Worm (Caenorhabditis elegans) whole organism, young adult: ENCODE data around the gene grp-1.

Experiments used
- efl-1 ChIP-seq: fragments of 150-350 bp; optimal IDR thresholded peaks from 2 replicates; lab custom pipeline; 2014; ENCODE audit warnings: missing biosample characterization, missing genetic modification reagents, missing genetic modification characterization
- lin-26 ChIP-seq: fragments of 200-800 bp; sonication (Bioruptor generic); IDR thresholded peaks from 2 replicates; pipeline ENCODE4 v1.3.6; 2022; ENCODE audit warnings: missing genetic modification reagents, missing genetic modification characterization, missing compliant biosample characterization
- unc-130 ChIP-seq: sonication (generic microtip); optimal IDR thresholded peaks from 2 replicates; lab custom pipeline; 2016; ENCODE audit warnings: missing genetic modification reagents, missing genetic modification characterization, missing compliant biosample characterization

DNA sequence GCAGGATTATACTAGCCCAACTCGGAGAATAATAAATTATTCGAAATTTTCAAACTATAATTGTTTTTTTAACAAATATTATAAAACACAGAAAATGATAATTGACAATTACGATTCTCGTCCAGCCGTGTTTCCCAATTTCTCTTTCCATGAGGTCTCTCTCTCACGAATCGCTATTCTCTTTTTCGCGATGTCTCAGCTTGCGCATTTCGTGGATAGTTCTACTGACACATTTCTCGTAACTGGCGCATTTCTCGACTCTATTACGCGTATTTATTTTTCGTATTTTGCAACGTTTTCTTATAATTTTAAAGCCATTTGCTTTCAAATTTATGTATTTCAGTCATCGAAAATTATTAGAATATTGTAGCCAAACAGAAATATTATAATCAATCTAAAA lies 41.7 kb upstream of the grp-1 start:
- TF ChIP-seq unc-130 (GFP tag; lab: Kevin White, UChicago), result peak; percentile 99
- peak; percentile 83 for TF ChIP-seq efl-1
- peak; percentile 97 for TF ChIP-seq lin-26 (GFP tag; lab: Robert Waterston, UW)
